Fruit fly (Drosophila melanogaster) whole organism, embryonic: ENCODE measurements around the gene spg.

ENCODE experiments used
- BtbVII ChIP-seq: fragments of 200-800 bp; sonication (Bioruptor generic); optimal IDR thresholded peaks from 3 replicates; lab custom pipeline; 2017; ENCODE audit warnings: missing biosample characterization, mild to moderate bottlenecking, missing genetic modification characterization
- Bteb2 ChIP-seq: fragments of 200-800 bp; sonication (Bioruptor generic); optimal IDR thresholded peaks from 2 replicates; lab custom pipeline; 2016; ENCODE audit warnings: missing biosample characterization, missing genetic modification characterization
- CG10267 ChIP-seq: fragments of 200-800 bp; sonication (Bioruptor generic); optimal IDR thresholded peaks from 2 replicates; lab custom pipeline; 2018; ENCODE audit warnings: missing biosample characterization, mild to moderate bottlenecking, missing genetic modification characterization, moderate library complexity
- CG11695 ChIP-seq: fragments of 200-800 bp; sonication (Bioruptor generic); IDR thresholded peaks from 3 replicates; pipeline ENCODE4 v1.3.6; 2022; ENCODE audit warnings: missing biosample characterization, missing genetic modification characterization
- CG12391 ChIP-seq: fragments of 200-800 bp; sonication (Bioruptor generic); optimal IDR thresholded peaks from 3 replicates; lab custom pipeline; 2018; ENCODE audit warnings: missing biosample characterization, mild to moderate bottlenecking, missing genetic modification characterization, moderate library complexity
- CG13296 ChIP-seq: fragments of 200-800 bp; sonication (Bioruptor generic); optimal IDR thresholded peaks from 3 replicates; lab custom pipeline; 2018; ENCODE audit warnings: missing biosample characterization, mild to moderate bottlenecking, missing genetic modification characterization
- CG14014 ChIP-seq: fragments of 200-800 bp; sonication (Bioruptor generic); IDR thresholded peaks from 2 replicates; pipeline ENCODE4 v1.3.6; 2022; ENCODE audit warnings: missing biosample characterization, missing genetic modification characterization
- CG15073 ChIP-seq: fragments of 200-800 bp; sonication (Bioruptor generic); optimal IDR thresholded peaks from 2 replicates; lab custom pipeline; 2016; ENCODE audit warnings: missing biosample characterization, missing genetic modification characterization
- CG15696 ChIP-seq: fragments of 200-800 bp; sonication (Bioruptor generic); optimal IDR thresholded peaks from 2 replicates; lab custom pipeline; 2019; ENCODE audit warnings: missing biosample characterization, mild to moderate bottlenecking, missing genetic modification characterization, moderate library complexity
- CG1603 ChIP-seq: fragments of 200-800 bp; sonication (Bioruptor generic); optimal IDR thresholded peaks from 2 replicates; lab custom pipeline; 2019; ENCODE audit warnings: missing biosample characterization, mild to moderate bottlenecking, missing genetic modification characterization, moderate library complexity
- CG3065 ChIP-seq: fragments of 200-800 bp; sonication (Bioruptor generic); optimal IDR thresholded peaks from 2 replicates; lab custom pipeline; 2016; ENCODE audit warnings: missing biosample characterization, missing genetic modification characterization
- CG32532 ChIP-seq: fragments of 200-800 bp; sonication (Bioruptor generic); IDR thresholded peaks from 2 replicates; pipeline ENCODE4 v1.3.6; 2022; ENCODE audit warnings: missing biosample characterization, missing genetic modification characterization
- CG4617 ChIP-seq: fragments of 200-800 bp; sonication (Bioruptor generic); optimal IDR thresholded peaks from 3 replicates; lab custom pipeline; 2016; ENCODE audit warnings: missing biosample characterization, missing genetic modification characterization, borderline replicate concordance
- CG8359 ChIP-seq: fragments of 200-800 bp; sonication (Bioruptor generic); optimal IDR thresholded peaks from 2 replicates; lab custom pipeline; 2017; ENCODE audit warnings: missing biosample characterization, mild to moderate bottlenecking, missing genetic modification characterization, borderline replicate concordance
- CG8765 ChIP-seq: fragments of 200-800 bp; sonication (Bioruptor generic); IDR thresholded peaks from 2 replicates; pipeline ENCODE4 v1.3.6; 2022; ENCODE audit warnings: missing biosample characterization, missing genetic modification characterization
- CG9215 ChIP-seq: fragments of 200-800 bp; sonication (Bioruptor generic); IDR thresholded peaks from 2 replicates; pipeline ENCODE4 v1.3.6; 2022; ENCODE audit warnings: missing biosample characterization, missing genetic modification characterization
- Dek ChIP-seq: fragments of 200-800 bp; sonication (Bioruptor generic); optimal IDR thresholded peaks from 3 replicates; lab custom pipeline; 2019; ENCODE audit warnings: missing biosample characterization, mild to moderate bottlenecking, missing genetic modification characterization, moderate library complexity
- Dref ChIP-seq: fragments of 200-800 bp; sonication (Bioruptor generic); IDR thresholded peaks from 2 replicates; pipeline ENCODE4 v1.3.6; 2022; ENCODE audit warnings: missing biosample characterization, missing genetic modification characterization
- HLH54F ChIP-seq: fragments of 200-800 bp; sonication (Bioruptor generic); optimal IDR thresholded peaks from 3 replicates; lab custom pipeline; 2016; ENCODE audit warnings: missing biosample characterization, missing genetic modification characterization
- Hey ChIP-seq: fragments of 200-800 bp; sonication (Bioruptor generic); optimal IDR thresholded peaks from 3 replicates; lab custom pipeline; 2018; ENCODE audit warnings: missing biosample characterization, mild to moderate bottlenecking, missing genetic modification characterization
- HmgZ ChIP-seq: fragments of 200-800 bp; sonication (Bioruptor generic); optimal IDR thresholded peaks from 2 replicates; lab custom pipeline; 2018; ENCODE audit warnings: missing biosample characterization, mild to moderate bottlenecking, missing genetic modification characterization
- Lpt ChIP-seq: fragments of >200 bp; optimal IDR thresholded peaks from 2 replicates; lab custom pipeline; 2018; ENCODE audit warnings: missing biosample characterization, missing genetic modification characterization
- Med ChIP-seq: fragments of 200-800 bp; sonication (Bioruptor generic); peaks from one replicate; lab custom pipeline; 2016; ENCODE audit warnings: missing biosample characterization, missing genetic modification characterization, mild to moderate bottlenecking, inconsistent platforms, moderate library complexity
- Mes4 ChIP-seq: fragments of 200-800 bp; sonication (Bioruptor generic); optimal IDR thresholded peaks from 2 replicates; lab custom pipeline; 2016; ENCODE audit warnings: missing biosample characterization, missing genetic modification characterization
- Nf-YA ChIP-seq: fragments of 200-800 bp; sonication (Bioruptor generic); IDR thresholded peaks from 2 replicates; pipeline ENCODE4 v1.3.6; 2022; ENCODE audit warnings: missing biosample characterization, missing genetic modification characterization
- PHDP ChIP-seq: fragments of 200-800 bp; sonication (Bioruptor generic); optimal IDR thresholded peaks from 3 replicates; lab custom pipeline; 2018; ENCODE audit warnings: missing biosample characterization, mild to moderate bottlenecking, missing genetic modification characterization, moderate library complexity
- Scr ChIP-seq: fragments of 200-800 bp; sonication (Bioruptor generic); IDR thresholded peaks from 2 replicates; pipeline ENCODE4 v1.3.6; 2022; ENCODE audit warnings: missing biosample characterization, missing genetic modification characterization; ENCODE audit not compliant: partially characterized antibody
- Stat92E ChIP-seq, 3 experiments: fragments of >200 bp in 2 of 3; fragments of 200-800 bp in 1 of 3; sonication (Bioruptor generic) in 1 of 3; optimal IDR thresholded peaks; 2 replicates each; lab custom pipeline; 2017 to 2019; ENCODE audit warnings: missing biosample characterization in 3 of 3, missing genetic modification characterization in 3 of 3, mild to moderate bottlenecking in 1 of 3, moderate library complexity in 1 of 3
- al ChIP-seq: fragments of 200-800 bp; sonication (Bioruptor generic); IDR thresholded peaks from 2 replicates; pipeline ENCODE4 v1.3.6; 2022; ENCODE audit warnings: missing biosample characterization, missing genetic modification characterization
- ap ChIP-seq: fragments of 200-800 bp; sonication (Bioruptor generic); IDR thresholded peaks from 2 replicates; pipeline ENCODE4 v1.3.6; 2022; ENCODE audit warnings: missing biosample characterization, missing genetic modification characterization
- bigmax ChIP-seq: fragments of 200-800 bp; sonication (Bioruptor generic); optimal IDR thresholded peaks from 2 replicates; lab custom pipeline; 2018; ENCODE audit warnings: missing biosample characterization, mild to moderate bottlenecking, missing genetic modification characterization
- cas ChIP-seq: fragments of 200-800 bp; sonication (Bioruptor generic); IDR thresholded peaks from 2 replicates; pipeline ENCODE4 v1.3.6; 2022; ENCODE audit warnings: missing biosample characterization, missing genetic modification characterization
- croc ChIP-seq: fragments of 200-800 bp; sonication (Bioruptor generic); conservative IDR thresholded peaks from 3 replicates; pipeline ENCODE4 v1.3.6; 2022; ENCODE audit warnings: missing biosample characterization, missing genetic modification characterization
- crp ChIP-seq, 2 experiments: fragments of 200-800 bp; sonication (Bioruptor generic); optimal IDR thresholded peaks; 2 replicates in 1 of 2; 3 replicates in 1 of 2; lab custom pipeline; 2017; ENCODE audit warnings: missing biosample characterization in 2 of 2, missing genetic modification characterization in 2 of 2, mild to moderate bottlenecking in 1 of 2, moderate library complexity in 1 of 2
- cwo ChIP-seq: fragments of 200-800 bp; sonication (Bioruptor generic); optimal IDR thresholded peaks from 3 replicates; lab custom pipeline; 2017; ENCODE audit warnings: missing biosample characterization, missing genetic modification characterization, mild to moderate bottlenecking, moderate library complexity, missing genetic modification reagents
- dan ChIP-seq: fragments of 200-800 bp; sonication (Bioruptor generic); IDR thresholded peaks from 2 replicates; pipeline ENCODE4 v1.3.6; 2022; ENCODE audit warnings: missing biosample characterization, missing genetic modification characterization
- danr ChIP-seq: fragments of 200-800 bp; sonication (Bioruptor generic); IDR thresholded peaks from 2 replicates; pipeline ENCODE4 v1.3.6; 2022; ENCODE audit warnings: missing biosample characterization, missing genetic modification characterization
- kah ChIP-seq: fragments of 200-800 bp; sonication (Bioruptor generic); optimal IDR thresholded peaks from 2 replicates; lab custom pipeline; 2018; ENCODE audit warnings: missing biosample characterization, mild to moderate bottlenecking, missing genetic modification characterization
- lab ChIP-seq: fragments of 200-800 bp; sonication (Bioruptor generic); optimal IDR thresholded peaks from 3 replicates; lab custom pipeline; 2017; ENCODE audit warnings: missing biosample characterization, missing genetic modification characterization, mild to moderate bottlenecking, moderate library complexity, missing genetic modification reagents
- lov ChIP-seq, 2 experiments: fragments of 200-800 bp in 1 of 2; fragments of >200 bp in 1 of 2; sonication (Bioruptor generic) in 1 of 2; IDR thresholded peaks in 1 of 2; optimal IDR thresholded peaks in 1 of 2; 2 replicates in 1 of 2; 3 replicates in 1 of 2; pipeline versions ENCODE4 v1.3.6 to Lab custom; 2017 to 2022; ENCODE audit warnings: missing biosample characterization in 1 of 2, missing genetic modification characterization in 1 of 2
- mld ChIP-seq: fragments of 200-800 bp; sonication (Bioruptor generic); IDR thresholded peaks from 3 replicates; pipeline ENCODE4 v1.3.6; 2022; ENCODE audit warnings: missing biosample characterization, missing genetic modification characterization; ENCODE audit not compliant: partially characterized antibody
- nau ChIP-seq: fragments of 200-800 bp; sonication (Bioruptor generic); optimal IDR thresholded peaks from 3 replicates; lab custom pipeline; 2017; ENCODE audit warnings: missing biosample characterization, mild to moderate bottlenecking, missing genetic modification characterization, missing genetic modification reagents
- otp ChIP-seq: fragments of 200-800 bp; sonication (Bioruptor generic); IDR thresholded peaks from 3 replicates; pipeline ENCODE4, ENCODE4 v1.3.6; 2022; ENCODE audit warnings: missing biosample characterization, missing genetic modification characterization
- repo ChIP-seq: fragments of 200-800 bp; sonication (Bioruptor generic); optimal IDR thresholded peaks from 2 replicates; lab custom pipeline; 2016; ENCODE audit warnings: missing biosample characterization, missing genetic modification characterization
- sens-2 ChIP-seq: fragments of 200-800 bp; sonication (Bioruptor generic); IDR thresholded peaks from 2 replicates; pipeline ENCODE4 v1.3.6; 2022; ENCODE audit warnings: missing biosample characterization, missing genetic modification characterization
- sim ChIP-seq: fragments of 200-800 bp; sonication (Bioruptor generic); IDR thresholded peaks from 2 replicates; pipeline ENCODE4 v1.3.6; 2022; ENCODE audit warnings: missing biosample characterization, missing genetic modification characterization
- wek ChIP-seq: fragments of 200-800 bp; sonication (Bioruptor generic); optimal IDR thresholded peaks from 3 replicates; lab custom pipeline; 2018; ENCODE audit warnings: missing biosample characterization, mild to moderate bottlenecking, missing genetic modification characterization, moderate library complexity

spg gene

dm6 chr3R:28888561-28889426, 43.7 kb downstream of the spg start (continued):
- TF ChIP-seq CG8765 (GFP tag; lab: Robert Waterston, UW) (peak; percentile 38; the same call in 1 of the 2 replicates), CG4617 (GFP tag; lab: Kevin White, UChicago) (peak; percentile 89), danr (GFP tag; lab: Robert Waterston, UW) (peak; percentile 39; the same call in 1 of the 2 replicates), BtbVII (GFP tag; lab: Kevin White, UChicago) (peak; percentile 76), kah (GFP tag; lab: Kevin White, UChicago) (peak; percentile 35), CG10267 (peak; percentile 95), Dek (tag; lab: Kevin White, UChicago) (peak; percentile 59), Scr (GFP tag; lab: Robert Waterston, UW) (no peak), CG11695 (peak; percentile 78; the same call in 2 of the 3 replicates), PHDP (tag; lab: Kevin White, UChicago) (peak; percentile 82), HmgZ (tag; lab: Kevin White, UChicago) (peak; percentile 87), sim (GFP tag; lab: Robert Waterston, UW) (no peak), CG8359 (GFP tag; lab: Kevin White, UChicago) (peak; percentile 19), croc (GFP tag; lab: Robert Waterston, UW) (peak; percentile 26; the same call in 1 of the 3 replicates), CG15073 (GFP tag; lab: Kevin White, UChicago) (no peak), dan (GFP tag; lab: Robert Waterston, UW) (no peak), otp (no peak), CG3065 (peak; percentile 4), Hey (tag; lab: Kevin White, UChicago) (peak; percentile 33), cas (GFP tag; lab: Robert Waterston, UW) (peak; percentile 63; the same call in 1 of the 2 replicates), CG13296 (GFP tag; lab: Kevin White, UChicago) (peak; percentile 78), Nf-YA (GFP tag; lab: Robert Waterston, UW) (0 out of 2 replicates have a peak, but pooled peaks have one; percentile 49), al (GFP tag; lab: Robert Waterston, UW) (peak; percentile 65; the same call in 1 of the 2 replicates), Dref (GFP tag; lab: Robert Waterston, UW) (peak; percentile 37; the same call in 1 of the 2 replicates), Lpt (no peak), CG1603 (peak; percentile 61), CG15696 (tag; lab: Kevin White, UChicago) (peak; percentile 75), bigmax (GFP tag; lab: Kevin White, UChicago) (no peak), lov (optimal IDR thresholded peaks at IDR 0.05; lab: Kevin White, UChicago) (no peak), lov (GFP tag; IDR thresholded peaks at IDR 0.05; lab: Robert Waterston, UW) (no peak; the same call in 2 of the 3 replicates), crp (GFP tag; optimal IDR thresholded peaks at IDR 0.05; lab: Kevin White, UChicago) (peak in 1 of 2 experiments; percentile 83), CG14014 (no peak; the same call in none of the 2 replicates), CG32532 (peak; percentile 78), nau (GFP tag; lab: Kevin White, UChicago) (peak; percentile 64), Bteb2 (peak; percentile 69), Stat92E (GFP tag; optimal IDR thresholded peaks at IDR 0.05; lab: Kevin White, UChicago) (no peak), Mes4 (GFP tag; lab: Kevin White, UChicago) (peak; percentile 24), ap (GFP tag; lab: Robert Waterston, UW) (no peak), wek (GFP tag; lab: Kevin White, UChicago) (peak; percentile 13), HLH54F (GFP tag; lab: Kevin White, UChicago) (peak; percentile 91), sens-2 (GFP tag; lab: Robert Waterston, UW) (no peak), Med (GFP tag; lab: Kevin White, UChicago) (peak; percentile 98), CG9215 (peak; percentile 79), mld (no peak), CG12391 (tag; lab: Kevin White, UChicago) (peak; percentile 71), repo (peak; percentile 81), lab (GFP tag; lab: Kevin White, UChicago) (peak; percentile 86), cwo (GFP tag; lab: Kevin White, UChicago) (peak; percentile 71)
